Fruit fly (Drosophila melanogaster) whole organism, embryonic: ENCODE data around the gene Ask1.

Experiments
- CG10147 ChIP-seq: fragments of 200-800 bp; sonication (Bioruptor generic); optimal IDR thresholded peaks from 2 replicates; lab custom pipeline; 2019; ENCODE audit warnings: missing biosample characterization, mild to moderate bottlenecking, missing genetic modification characterization, moderate library complexity
- CG1024 ChIP-seq: fragments of 200-800 bp; sonication (Bioruptor generic); IDR thresholded peaks from 2 replicates; pipeline ENCODE4 v1.3.6; 2022; ENCODE audit warnings: missing biosample characterization, missing genetic modification characterization
- CG10321 ChIP-seq: fragments of 200-800 bp; sonication (Bioruptor generic); IDR thresholded peaks from 2 replicates; pipeline ENCODE4 v1.3.6; 2022; ENCODE audit warnings: missing biosample characterization, missing genetic modification characterization
- CG10979 ChIP-seq: fragments of 200-800 bp; sonication (Bioruptor generic); optimal IDR thresholded peaks from 2 replicates; lab custom pipeline; 2018; ENCODE audit warnings: missing biosample characterization, mild to moderate bottlenecking, missing genetic modification characterization, moderate library complexity
- CG11695 ChIP-seq: fragments of 200-800 bp; sonication (Bioruptor generic); IDR thresholded peaks from 3 replicates; pipeline ENCODE4 v1.3.6; 2022; ENCODE audit warnings: missing biosample characterization, missing genetic modification characterization
- CG11696 ChIP-seq: fragments of 200-800 bp; sonication (Bioruptor generic); IDR thresholded peaks from 2 replicates; pipeline ENCODE4 v1.3.6; 2022; ENCODE audit warnings: missing biosample characterization, missing genetic modification characterization
- CG12769 ChIP-seq: fragments of 200-800 bp; sonication (Bioruptor generic); optimal IDR thresholded peaks from 2 replicates; lab custom pipeline; 2019; ENCODE audit warnings: missing biosample characterization, mild to moderate bottlenecking, missing genetic modification characterization, moderate library complexity
- CG14860 ChIP-seq: fragments of 200-800 bp; sonication (Bioruptor generic); IDR thresholded peaks from 3 replicates; pipeline ENCODE4 v1.3.6; 2022; ENCODE audit warnings: missing biosample characterization, missing genetic modification characterization; ENCODE audit not compliant: partially characterized antibody
- CG32532 ChIP-seq: fragments of 200-800 bp; sonication (Bioruptor generic); IDR thresholded peaks from 2 replicates; pipeline ENCODE4 v1.3.6; 2022; ENCODE audit warnings: missing biosample characterization, missing genetic modification characterization
- CG4282 ChIP-seq: fragments of 200-800 bp; sonication (Bioruptor generic); optimal IDR thresholded peaks from 2 replicates; lab custom pipeline; 2016; ENCODE audit warnings: missing biosample characterization, missing genetic modification characterization
- CG9932 ChIP-seq: fragments of 200-800 bp; sonication (Bioruptor generic); IDR thresholded peaks from 2 replicates; pipeline ENCODE4 v1.3.6; 2022; ENCODE audit warnings: missing biosample characterization, missing genetic modification characterization
- CHES-1-like ChIP-seq: fragments of 200-800 bp; sonication (Bioruptor generic); optimal IDR thresholded peaks from 2 replicates; lab custom pipeline; 2016; ENCODE audit warnings: missing biosample characterization, missing genetic modification characterization
- Dip3 ChIP-seq: fragments of 200-800 bp; sonication (Bioruptor generic); optimal IDR thresholded peaks from 3 replicates; lab custom pipeline; 2016; ENCODE audit warnings: missing biosample characterization, missing genetic modification characterization
- Ets65A ChIP-seq: fragments of 200-800 bp; sonication (Bioruptor generic); peaks from one replicate; lab custom pipeline; 2016; ENCODE audit warnings: missing biosample characterization, missing genetic modification characterization
- H2.0 ChIP-seq: fragments of 200-800 bp; sonication (Bioruptor generic); IDR thresholded peaks from 2 replicates; pipeline ENCODE4 v1.3.6; 2022; ENCODE audit warnings: missing biosample characterization, missing genetic modification characterization
- Mrtf ChIP-seq: fragments of 200-800 bp; sonication (Bioruptor generic); IDR thresholded peaks from 3 replicates; pipeline ENCODE4 v1.3.6; 2022; ENCODE audit warnings: missing biosample characterization, missing genetic modification characterization
- Nf-YA ChIP-seq: fragments of 200-800 bp; sonication (Bioruptor generic); IDR thresholded peaks from 2 replicates; pipeline ENCODE4 v1.3.6; 2022; ENCODE audit warnings: missing biosample characterization, missing genetic modification characterization
- Sox102F ChIP-seq: fragments of 200-800 bp; sonication (Bioruptor generic); optimal IDR thresholded peaks from 2 replicates; lab custom pipeline; 2018; ENCODE audit warnings: missing biosample characterization, mild to moderate bottlenecking, missing genetic modification characterization, moderate library complexity
- Sry-δ ChIP-seq: fragments of 200-800 bp; sonication (Bioruptor generic); optimal IDR thresholded peaks from 2 replicates; lab custom pipeline; 2016; ENCODE audit warnings: missing biosample characterization, missing genetic modification characterization
- Usf ChIP-seq: fragments of 200-800 bp; sonication (Bioruptor generic); optimal IDR thresholded peaks from 2 replicates; lab custom pipeline; 2017; ENCODE audit warnings: missing genotype, missing biosample characterization, missing genetic modification characterization
- Xbp1 ChIP-seq: fragments of 200-800 bp; sonication (Bioruptor generic); optimal IDR thresholded peaks from 3 replicates; lab custom pipeline; 2016; ENCODE audit warnings: missing biosample characterization, mild to moderate bottlenecking, missing genetic modification characterization
- ash1 ChIP-seq: fragments of 200-800 bp; sonication (Bioruptor generic); optimal IDR thresholded peaks from 2 replicates; lab custom pipeline; 2018; ENCODE audit warnings: missing biosample characterization, mild to moderate bottlenecking, missing genetic modification characterization
- cato ChIP-seq: fragments of 200-800 bp; sonication (Bioruptor generic); optimal IDR thresholded peaks from 2 replicates; lab custom pipeline; 2016; ENCODE audit warnings: missing biosample characterization, missing genetic modification characterization, borderline replicate concordance
- chif ChIP-seq, 2 experiments: fragments of 200-800 bp; sonication (Bioruptor generic); optimal IDR thresholded peaks; 3 replicates each; lab custom pipeline; 2016; ENCODE audit warnings: missing biosample characterization in 2 of 2, missing genetic modification characterization in 2 of 2
- gcm ChIP-seq: fragments of 200-800 bp; sonication (Bioruptor generic); optimal IDR thresholded peaks from 2 replicates; lab custom pipeline; 2019; ENCODE audit warnings: missing biosample characterization, mild to moderate bottlenecking, missing genetic modification characterization, moderate library complexity
- gem ChIP-seq: fragments of 200-800 bp; sonication (Bioruptor generic); optimal IDR thresholded peaks from 2 replicates; lab custom pipeline; 2019; ENCODE audit warnings: missing biosample characterization, mild to moderate bottlenecking, missing genetic modification characterization, moderate library complexity
- hth ChIP-seq: fragments of >200 bp; optimal IDR thresholded peaks from 2 replicates; lab custom pipeline; 2017; ENCODE audit warnings: inconsistent platforms
- knrl ChIP-seq: fragments of 200-800 bp; sonication (Bioruptor generic); IDR thresholded peaks from 3 replicates; pipeline ENCODE4 v1.3.6; 2022; ENCODE audit warnings: missing biosample characterization, missing genetic modification characterization; ENCODE audit not compliant: partially characterized antibody
- lmd ChIP-seq: fragments of 200-800 bp; sonication (Bioruptor generic); IDR thresholded peaks from 2 replicates; pipeline ENCODE4 v1.3.6; 2022; ENCODE audit warnings: missing biosample characterization, missing genetic modification characterization
- pfk ChIP-seq: fragments of 200-800 bp; sonication (Bioruptor generic); optimal IDR thresholded peaks from 2 replicates; lab custom pipeline; 2018; ENCODE audit warnings: missing biosample characterization, mild to moderate bottlenecking, missing genetic modification characterization, moderate library complexity
- prd ChIP-seq, 3 experiments: fragments of >200 bp in 2 of 3; fragments of 200-800 bp in 1 of 3; sonication (Bioruptor generic) in 1 of 3; optimal IDR thresholded peaks in 2 of 3; IDR thresholded peaks in 1 of 3; 2 replicates in 2 of 3; 3 replicates in 1 of 3; pipeline versions ENCODE4 v1.3.6 to Lab custom; 2017 to 2022; ENCODE audit warnings: missing biosample characterization in 1 of 3, missing genetic modification characterization in 1 of 3
- ranshi ChIP-seq: fragments of 200-800 bp; sonication (Bioruptor generic); IDR thresholded peaks from 2 replicates; pipeline ENCODE4 v1.3.6; 2022; ENCODE audit warnings: missing biosample characterization, missing genetic modification characterization
- sisA ChIP-seq: fragments of 200-800 bp; sonication (Bioruptor generic); IDR thresholded peaks from 2 replicates; pipeline ENCODE4 v1.3.6; 2022; ENCODE audit warnings: missing biosample characterization, missing genetic modification characterization
- sr ChIP-seq: fragments of 200-800 bp; sonication (Bioruptor generic); IDR thresholded peaks from 3 replicates; pipeline ENCODE4 v1.3.6; 2022; ENCODE audit warnings: missing biosample characterization, missing genetic modification characterization
- ssp ChIP-seq: fragments of 200-800 bp; sonication (Bioruptor generic); IDR thresholded peaks from 2 replicates; pipeline ENCODE4 v1.3.6; 2022; ENCODE audit warnings: missing biosample characterization, missing genetic modification characterization
- stc ChIP-seq: fragments of 200-800 bp; sonication (Bioruptor generic); IDR thresholded peaks from 2 replicates; pipeline ENCODE4 v1.3.6; 2022; ENCODE audit warnings: missing biosample characterization, missing genetic modification characterization
- tll ChIP-seq, 2 experiments: fragments of 200-800 bp in 1 of 2; fragments of >200 bp in 1 of 2; sonication (Bioruptor generic) in 1 of 2; optimal IDR thresholded peaks; 2 replicates each; lab custom pipeline; 2017 to 2019; ENCODE audit warnings: missing biosample characterization in 2 of 2, missing genetic modification characterization in 2 of 2, mild to moderate bottlenecking in 1 of 2, moderate library complexity in 1 of 2
- toy ChIP-seq: fragments of 200-800 bp; sonication (Bioruptor generic); IDR thresholded peaks from 2 replicates; pipeline ENCODE4 v1.3.6; 2022; ENCODE audit warnings: missing biosample characterization, missing genetic modification characterization
- ttk ChIP-seq: fragments of 200-800 bp; sonication (Bioruptor generic); IDR thresholded peaks from 2 replicates; pipeline ENCODE4 v2.1.2; 2022; ENCODE audit warnings: missing biosample characterization, missing genetic modification characterization
- vfl ChIP-seq: fragments of 200-800 bp; sonication (Bioruptor generic); optimal IDR thresholded peaks from 2 replicates; lab custom pipeline; 2016; ENCODE audit warnings: missing biosample characterization, missing genetic modification characterization
- wor ChIP-seq: fragments of 200-800 bp; sonication (Bioruptor generic); IDR thresholded peaks from 2 replicates; pipeline ENCODE4 v1.3.6; 2022; ENCODE audit warnings: missing biosample characterization, missing genetic modification characterization
- zf30C ChIP-seq: fragments of 200-800 bp; sonication (Bioruptor generic); optimal IDR thresholded peaks from 3 replicates; lab custom pipeline; 2018; ENCODE audit warnings: missing biosample characterization, mild to moderate bottlenecking, missing genetic modification characterization

The Ask1 gene

dm6 chr3R:19891363-19891762 lies 11.8 kb downstream of the Ask1 start (continued):
- TF ChIP-seq wor = 0 out of 2 replicates have a peak, but pooled peaks have one; percentile 10
- TF ChIP-seq gcm (GFP tag; lab: Kevin White, UChicago) = no peak
- no peak for TF ChIP-seq CG10147 (GFP tag; lab: Kevin White, UChicago)
- TF ChIP-seq zf30C = no peak
- no peak for TF ChIP-seq CG1024 (GFP tag; lab: Robert Waterston, UW)
- 0 out of 2 replicates have a peak, but pooled peaks have one; percentile 22 for TF ChIP-seq lmd
- 0 out of 2 replicates have a peak, but pooled peaks have one; percentile 23 for TF ChIP-seq stc (GFP tag; lab: Robert Waterston, UW)
- TF ChIP-seq ttk (GFP tag; lab: Robert Waterston, UW) = 0 out of 2 replicates have a peak, but pooled peaks have one; percentile 8
- TF ChIP-seq Sox102F (GFP tag; lab: Kevin White, UChicago) = peak; percentile 8
- TF ChIP-seq Nf-YA (GFP tag; lab: Robert Waterston, UW) = 0 out of 2 replicates have a peak, but pooled peaks have one; percentile 22
- no peak for TF ChIP-seq Dip3 (GFP tag; lab: Kevin White, UChicago)
- no peak for TF ChIP-seq ranshi (GFP tag; lab: Robert Waterston, UW)
- no peak for TF ChIP-seq prd (optimal IDR thresholded peaks at IDR 0.05; lab: Kevin White, UChicago)
- 0 out of 3 replicates have a peak, but pooled peaks have one; percentile 6 for TF ChIP-seq prd (GFP tag; IDR thresholded peaks at IDR 0.05; lab: Robert Waterston, UW)
- no peak for TF ChIP-seq CG11695
- TF ChIP-seq hth (lab: Kevin White, UChicago) = no peak
- peak; percentile 85 for TF ChIP-seq CG12769 (tag; lab: Kevin White, UChicago)
- peak; percentile 10; the same call in 1 of the 2 replicates for TF ChIP-seq CG32532 (GFP tag; lab: Robert Waterston, UW)
- no peak for TF ChIP-seq CG10321
- TF ChIP-seq gem (tag; lab: Kevin White, UChicago) = peak; percentile 6
- no peak for TF ChIP-seq CG10979
- TF ChIP-seq Sry-δ (GFP tag; lab: Kevin White, UChicago) = no peak
- TF ChIP-seq vfl = no peak
- TF ChIP-seq CG4282 (GFP tag; lab: Kevin White, UChicago) = no peak
- no peak for TF ChIP-seq Mrtf (GFP tag; lab: Robert Waterston, UW)
- TF ChIP-seq knrl (GFP tag; lab: Robert Waterston, UW) = no peak
- TF ChIP-seq Xbp1 (GFP tag; lab: Kevin White, UChicago) = peak; percentile 5
- TF ChIP-seq H2.0 (GFP tag; lab: Robert Waterston, UW) = peak; percentile 18; the same call in 1 of the 2 replicates
- peak; percentile 15; the same call in 1 of the 2 replicates for TF ChIP-seq sisA (GFP tag; lab: Robert Waterston, UW)
- TF ChIP-seq tll (GFP tag; optimal IDR thresholded peaks at IDR 0.05; lab: Kevin White, UChicago) = no peak
- peak; percentile 84 for TF ChIP-seq CG11696
- no peak for TF ChIP-seq chif (GFP tag; optimal IDR thresholded peaks at IDR 0.05; lab: Kevin White, UChicago)
- no peak for TF ChIP-seq toy (GFP tag; lab: Robert Waterston, UW)
- no peak for TF ChIP-seq ash1 (GFP tag; lab: Kevin White, UChicago)
- TF ChIP-seq Ets65A (GFP tag; lab: Kevin White, UChicago) = peak; percentile 13
- no peak for TF ChIP-seq CHES-1-like (GFP tag; lab: Kevin White, UChicago)
- TF ChIP-seq CG14860 (GFP tag; lab: Robert Waterston, UW) = no peak
- TF ChIP-seq cato (GFP tag; lab: Kevin White, UChicago) = no peak
- TF ChIP-seq pfk (GFP tag; lab: Kevin White, UChicago) = peak; percentile 71
- 0 out of 3 replicates have a peak, but pooled peaks have one; percentile 30 for TF ChIP-seq sr
- peak; percentile 24; the same call in 1 of the 2 replicates for TF ChIP-seq CG9932 (GFP tag; lab: Robert Waterston, UW)
- TF ChIP-seq ssp = no peak
- no peak for TF ChIP-seq Usf (GFP tag; lab: Kevin White, UChicago)
